Worm (Caenorhabditis elegans) whole organism, midembryonic: Measurements from ENCODE around the gene parp-2.

Experiments used
- T22C8.4 ChIP-seq: fragments of 200-800 bp; sonication (Bioruptor generic); IDR thresholded peaks from 2 replicates; pipeline ENCODE4 v1.3.6; 2022; ENCODE audit warnings: missing genetic modification characterization, missing compliant biosample characterization
- cog-1 ChIP-seq: sonication (generic microtip); optimal IDR thresholded peaks from 2 replicates; lab custom pipeline; 2016; ENCODE audit warnings: missing genetic modification characterization, missing compliant biosample characterization
- flt-1 ChIP-seq: fragments of 200-800 bp; sonication (Bioruptor generic); IDR thresholded peaks from 2 replicates; pipeline ENCODE4 v1.3.6; 2022; ENCODE audit warnings: missing genetic modification characterization, missing compliant biosample characterization
- klf-2 ChIP-seq: fragments of 200-800 bp; sonication (Bioruptor generic); conservative IDR thresholded peaks from 2 replicates; pipeline ENCODE4 v1.3.6; 2022; ENCODE audit warnings: missing genetic modification reagents, missing genetic modification characterization, missing compliant biosample characterization
- med-1 ChIP-seq: sonication (generic microtip); optimal IDR thresholded peaks from 2 replicates; lab custom pipeline; 2017; ENCODE audit warnings: missing genetic modification characterization, mild to moderate bottlenecking, missing compliant biosample characterization, antibody characterized with exemption, missing genetic modification reagents; ENCODE audit not compliant: insufficient read depth
- ref-1 ChIP-seq: fragments of 200-800 bp; sonication (Bioruptor generic); conservative IDR thresholded peaks from 2 replicates; pipeline ENCODE4 v1.3.6; 2022; ENCODE audit warnings: missing genetic modification reagents, missing genetic modification characterization, missing compliant biosample characterization
- tab-1 ChIP-seq: fragments of 200-800 bp; sonication (Bioruptor generic); IDR thresholded peaks from 2 replicates; pipeline ENCODE4 v1.3.6; 2022; ENCODE audit warnings: missing genetic modification characterization, missing compliant biosample characterization
- ztf-23 ChIP-seq: fragments of 200-800 bp; sonication (Bioruptor generic); IDR thresholded peaks from 2 replicates; pipeline ENCODE4 v1.3.6; 2022; ENCODE audit warnings: missing genetic modification reagents, missing genetic modification characterization, missing compliant biosample characterization

ce11 chrII:9606485-9607036 is 13.7 kb downstream of the parp-2 start:
- no peak for TF ChIP-seq flt-1 (GFP tag; lab: Robert Waterston, UW)
- no peak for TF ChIP-seq ztf-23 (GFP tag; lab: Robert Waterston, UW)
- no peak for TF ChIP-seq cog-1
- no peak for TF ChIP-seq med-1 (GFP tag; lab: Kevin White, UChicago)
- TF ChIP-seq klf-2 (GFP tag; lab: Robert Waterston, UW): no peak
- TF ChIP-seq tab-1 (GFP tag; lab: Robert Waterston, UW): no peak
- no peak for TF ChIP-seq ref-1
- TF ChIP-seq T22C8.4 (GFP tag; lab: Robert Waterston, UW): no peak
